Fruit fly (Drosophila melanogaster) whole organism, wandering third instar larva: Measurements from ENCODE around the gene Fuca.
A peak's percentile ranks its signal among the peaks of the same experiment; 100 is the strongest.

Experiments used
- Abd-B ChIP-seq: fragments of >200 bp; optimal IDR thresholded peaks from 2 replicates; lab custom pipeline; 2017; ENCODE audit warnings: missing biosample characterization, missing genetic modification characterization
- CG32264 ChIP-seq: fragments of 200-800 bp; sonication (Bioruptor generic); optimal IDR thresholded peaks from 2 replicates; lab custom pipeline; 2016; ENCODE audit warnings: missing biosample characterization, missing genetic modification characterization
- CG9705 ChIP-seq: fragments of 200-800 bp; sonication (Bioruptor generic); optimal IDR thresholded peaks from 2 replicates; lab custom pipeline; 2018; ENCODE audit warnings: missing biosample characterization, mild to moderate bottlenecking, missing genetic modification characterization
- CrebA ChIP-seq: fragments of 200-800 bp; sonication (Bioruptor generic); optimal IDR thresholded peaks from 2 replicates; lab custom pipeline; 2016; ENCODE audit warnings: missing biosample characterization, mild to moderate bottlenecking, missing genetic modification characterization, borderline replicate concordance
- Dfd ChIP-seq: fragments of >200 bp; optimal IDR thresholded peaks from 2 replicates; lab custom pipeline; 2017; ENCODE audit warnings: missing biosample characterization, missing genetic modification characterization
- Dif ChIP-seq: fragments of 200-275, 200-300 bp; sonication (Bioruptor generic); optimal IDR thresholded peaks from 2 replicates; lab custom pipeline; 2018; ENCODE audit warnings: missing biosample characterization, missing genetic modification characterization; ENCODE audit not compliant: partially characterized antibody
- GATAd ChIP-seq: sonication (Bioruptor generic); optimal IDR thresholded peaks from 2 replicates; lab custom pipeline; 2016; ENCODE audit warnings: missing biosample characterization, missing genetic modification characterization
- HLH106 ChIP-seq: fragments of 200-800 bp; optimal IDR thresholded peaks from 3 replicates; lab custom pipeline; 2019; ENCODE audit warnings: missing biosample characterization, mild to moderate bottlenecking, missing genetic modification characterization, moderate library complexity
- Hnf4 ChIP-seq: fragments of 200-800 bp; sonication (Bioruptor generic); optimal IDR thresholded peaks from 2 replicates; lab custom pipeline; 2016; ENCODE audit warnings: missing biosample characterization, mild to moderate bottlenecking, missing genetic modification characterization
- Hr78 ChIP-seq: fragments of >200 bp; optimal IDR thresholded peaks from 2 replicates; lab custom pipeline; 2017; ENCODE audit warnings: missing biosample characterization, missing genetic modification characterization
- Hr83 ChIP-seq: fragments of 200-300 bp; sonication (Bioruptor generic); optimal IDR thresholded peaks from 2 replicates; lab custom pipeline; 2016; ENCODE audit warnings: missing biosample characterization, mild to moderate bottlenecking, missing genetic modification characterization, moderate library complexity; ENCODE audit not compliant: poor library complexity, severe bottlenecking
- Jra ChIP-seq: sonication (Bioruptor generic); optimal IDR thresholded peaks from 2 replicates; lab custom pipeline; 2016; ENCODE audit warnings: missing biosample characterization, missing genetic modification characterization
- Mio ChIP-seq: sonication (Bioruptor generic); optimal IDR thresholded peaks from 2 replicates; lab custom pipeline; 2016; ENCODE audit warnings: missing biosample characterization, missing genetic modification characterization
- Myc ChIP-seq: fragments of >200 bp; optimal IDR thresholded peaks from 2 replicates; lab custom pipeline; 2017
- N ChIP-seq: fragments of >200 bp; optimal IDR thresholded peaks from 2 replicates; lab custom pipeline; 2018; ENCODE audit warnings: missing biosample characterization, missing external identifiers, missing genetic modification characterization
- OdsH ChIP-seq: fragments of 200-800 bp; sonication (Bioruptor generic); optimal IDR thresholded peaks from 2 replicates; lab custom pipeline; 2016; ENCODE audit warnings: missing biosample characterization, mild to moderate bottlenecking, missing genetic modification characterization
- Rel ChIP-seq, 2 experiments: fragments of 200-800 bp; sonication (Bioruptor generic) in 1 of 2; optimal IDR thresholded peaks; 2 replicates in 1 of 2; 3 replicates in 1 of 2; lab custom pipeline; 2016 to 2019; ENCODE audit warnings: mild to moderate bottlenecking in 2 of 2, missing biosample characterization in 2 of 2, missing genetic modification characterization in 2 of 2, moderate library complexity in 1 of 2
- Sp1 ChIP-seq: fragments of 200-800 bp; sonication (Bioruptor generic); optimal IDR thresholded peaks from 3 replicates; lab custom pipeline; 2019; ENCODE audit warnings: missing biosample characterization, mild to moderate bottlenecking, missing genetic modification characterization, moderate library complexity
- Vsx2 ChIP-seq: fragments of 200-300, 225-300 bp; sonication (Bioruptor generic); optimal IDR thresholded peaks from 2 replicates; lab custom pipeline; 2018; ENCODE audit warnings: missing biosample characterization, missing genetic modification characterization; ENCODE audit not compliant: partially characterized antibody
- br ChIP-seq: fragments of 200-800 bp; sonication (Bioruptor generic); optimal IDR thresholded peaks from 2 replicates; lab custom pipeline; 2016; ENCODE audit warnings: missing biosample characterization, missing genetic modification characterization
- brk ChIP-seq: fragments of 200-800 bp; sonication (Bioruptor generic); optimal IDR thresholded peaks from 2 replicates; lab custom pipeline; 2016; ENCODE audit warnings: missing biosample characterization, mild to moderate bottlenecking, missing genetic modification characterization
- dl ChIP-seq, 2 experiments: fragments of 175-275, 200-275 bp in 1 of 2; fragments of 200-275 bp in 1 of 2; sonication (Bioruptor generic); optimal IDR thresholded peaks; lab custom pipeline; 2018; ENCODE audit warnings: mild to moderate bottlenecking in 2 of 2, missing biosample characterization in 2 of 2, missing genetic modification characterization in 2 of 2, moderate library complexity in 2 of 2; ENCODE audit not compliant: partially characterized antibody in 2 of 2, insufficient read depth in 1 of 2
- dmrt93B ChIP-seq: fragments of 200-800 bp; sonication (Bioruptor generic); optimal IDR thresholded peaks from 2 replicates; lab custom pipeline; 2018; ENCODE audit warnings: missing biosample characterization, mild to moderate bottlenecking, missing genetic modification characterization
- dsf ChIP-seq: sonication (Bioruptor generic); optimal IDR thresholded peaks from 2 replicates; lab custom pipeline; 2016; ENCODE audit warnings: missing biosample characterization, missing genetic modification characterization, borderline replicate concordance
- ey ChIP-seq: fragments of 200-800 bp; sonication (Bioruptor generic); optimal IDR thresholded peaks from 2 replicates; lab custom pipeline; 2016; ENCODE audit warnings: missing biosample characterization, missing genetic modification characterization
- foxo ChIP-seq, 2 experiments: fragments of 200-800 bp; sonication (Bioruptor generic); optimal IDR thresholded peaks; 2 replicates in 1 of 2; 3 replicates in 1 of 2; lab custom pipeline; 2016 to 2017; ENCODE audit warnings: missing biosample characterization in 2 of 2, missing genetic modification characterization in 2 of 2
- fru ChIP-seq: fragments of 200-800 bp; sonication (Bioruptor generic); optimal IDR thresholded peaks from 3 replicates; lab custom pipeline; 2016; ENCODE audit warnings: missing biosample characterization, mild to moderate bottlenecking, missing genetic modification characterization
- h ChIP-seq: fragments of 200-800 bp; sonication (Bioruptor generic); optimal IDR thresholded peaks from 3 replicates; lab custom pipeline; 2016; ENCODE audit warnings: missing biosample characterization, mild to moderate bottlenecking, missing genetic modification characterization
- jim ChIP-seq: fragments of 175-275, 200-325 bp; sonication (Bioruptor generic); optimal IDR thresholded peaks from 2 replicates; lab custom pipeline; 2016; ENCODE audit warnings: missing biosample characterization, mild to moderate bottlenecking, missing genetic modification characterization
- lola ChIP-seq: fragments of >200 bp; optimal IDR thresholded peaks from 2 replicates; lab custom pipeline; 2017; ENCODE audit warnings: missing biosample characterization, missing genetic modification characterization
- pan ChIP-seq: fragments of >200 bp; optimal IDR thresholded peaks from 2 replicates; lab custom pipeline; 2017
- psq ChIP-seq: fragments of 200-800 bp; sonication (Bioruptor generic); optimal IDR thresholded peaks from 3 replicates; lab custom pipeline; 2017; ENCODE audit warnings: missing biosample characterization, mild to moderate bottlenecking, missing genetic modification characterization, moderate library complexity
- rgr ChIP-seq: fragments of 200-800 bp; sonication (Bioruptor generic); optimal IDR thresholded peaks from 3 replicates; lab custom pipeline; 2016; ENCODE audit warnings: missing biosample characterization, mild to moderate bottlenecking, missing genetic modification characterization
- sage ChIP-seq: fragments of 200-800 bp; sonication (Bioruptor generic); optimal IDR thresholded peaks from 2 replicates; lab custom pipeline; 2016; ENCODE audit warnings: missing biosample characterization, mild to moderate bottlenecking, missing genetic modification characterization
- sv ChIP-seq: fragments of 200-800 bp; sonication (Bioruptor generic); optimal IDR thresholded peaks from 3 replicates; lab custom pipeline; 2016; ENCODE audit warnings: missing biosample characterization, missing genetic modification characterization
- tai ChIP-seq: sonication (Bioruptor generic); optimal IDR thresholded peaks from 2 replicates; lab custom pipeline; 2016; ENCODE audit warnings: missing biosample characterization, missing genetic modification characterization
- usp ChIP-seq: fragments of >200 bp; optimal IDR thresholded peaks from 2 replicates; lab custom pipeline; 2017; ENCODE audit warnings: missing biosample characterization, missing genetic modification characterization
- woc ChIP-seq: sonication (Bioruptor generic); optimal IDR thresholded peaks from 2 replicates; lab custom pipeline; 2016; ENCODE audit warnings: missing biosample characterization, mild to moderate bottlenecking, missing genetic modification characterization

Fuca gene

DNA sequence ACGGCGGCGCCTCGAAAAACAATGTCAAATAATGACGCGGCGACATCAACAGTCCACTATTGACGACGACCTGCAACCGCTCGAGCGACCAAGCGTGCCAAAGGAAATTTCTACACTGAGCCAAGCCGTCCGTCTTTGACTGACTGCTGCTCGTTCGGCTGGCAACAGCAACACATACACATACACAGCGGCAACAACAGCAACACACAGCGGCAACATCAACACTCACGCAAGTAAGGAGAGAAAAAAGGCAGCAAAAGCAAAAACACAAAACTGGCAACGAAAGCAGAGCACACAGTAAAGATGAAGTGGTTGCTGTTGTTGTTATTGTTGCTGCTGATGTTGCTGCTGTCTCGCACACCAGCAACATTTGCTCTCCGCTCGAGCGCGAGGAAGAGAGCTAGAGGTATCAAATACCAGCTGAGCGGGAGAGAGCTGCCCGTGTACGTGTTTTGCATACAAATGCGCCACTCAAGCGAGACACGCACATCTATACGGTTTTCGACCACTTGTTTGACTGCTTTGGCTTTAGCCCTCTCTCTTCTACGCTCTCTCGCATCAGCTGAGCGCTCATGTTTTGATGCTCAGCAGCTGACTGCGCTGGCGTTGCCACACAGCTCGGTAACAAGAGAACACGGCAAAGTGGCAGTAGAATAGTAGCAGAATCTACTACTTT is 30.6 kb upstream of the Fuca start:
- TF ChIP-seq HLH106 (tag; lab: Kevin White, UChicago) = no peak
- no peak for TF ChIP-seq dsf (GFP tag; lab: Kevin White, UChicago)
- peak; percentile 24 for TF ChIP-seq CG32264 (GFP tag; lab: Kevin White, UChicago)
- TF ChIP-seq dl (GFP tag; optimal IDR thresholded peaks at IDR 0.05; lab: Kevin White, UChicago; ENCODE audit: insufficient read depth in 1 of 2, partially characterized antibody in 2 of 2) = peak; percentile 88 to 95
- TF ChIP-seq tai (GFP tag; lab: Kevin White, UChicago) = no peak
- peak; percentile 90 for TF ChIP-seq fru
- peak; percentile 0 for TF ChIP-seq woc
- TF ChIP-seq Rel (GFP tag; optimal IDR thresholded peaks at IDR 0.05; lab: Kevin White, UChicago) = peak; percentile 34
- TF ChIP-seq Rel (tag; optimal IDR thresholded peaks at IDR 0.05; lab: Kevin White, UChicago) = peak; percentile 41
- TF ChIP-seq Hr83 = no peak
- TF ChIP-seq Hnf4 (GFP tag; lab: Kevin White, UChicago) = peak; percentile 17
- no peak for TF ChIP-seq GATAd (GFP tag; lab: Kevin White, UChicago)
- no peak for TF ChIP-seq Mio
- peak; percentile 36 for TF ChIP-seq sage (GFP tag; lab: Kevin White, UChicago)
- peak; percentile 66 for TF ChIP-seq h (GFP tag; lab: Kevin White, UChicago)
- TF ChIP-seq jim = no peak
- TF ChIP-seq lola (GFP tag; lab: Kevin White, UChicago) = no peak
- TF ChIP-seq ey (GFP tag; lab: Kevin White, UChicago) = no peak
- TF ChIP-seq rgr (GFP tag; lab: Kevin White, UChicago) = peak; percentile 25
- no peak for TF ChIP-seq Dfd (GFP tag; lab: Kevin White, UChicago)
- TF ChIP-seq psq (GFP tag; lab: Kevin White, UChicago) = peak; percentile 80
- no peak for TF ChIP-seq pan (lab: Kevin White, UChicago)
- TF ChIP-seq Abd-B = peak; percentile 34
- TF ChIP-seq Sp1 (GFP tag; lab: Kevin White, UChicago) = peak; percentile 47
- TF ChIP-seq usp (GFP tag; lab: Kevin White, UChicago) = no peak
- no peak for TF ChIP-seq CG9705 (GFP tag; lab: Kevin White, UChicago)
- TF ChIP-seq CrebA (GFP tag; lab: Kevin White, UChicago) = peak; percentile 86
- TF ChIP-seq OdsH (GFP tag; lab: Kevin White, UChicago) = peak; percentile 35
- no peak for TF ChIP-seq Myc (lab: Kevin White, UChicago)
- TF ChIP-seq Vsx2 (GFP tag; lab: Kevin White, UChicago) = peak; percentile 65
- no peak for TF ChIP-seq Hr78 (GFP tag; lab: Kevin White, UChicago)
- no peak for TF ChIP-seq sv (GFP tag; lab: Kevin White, UChicago)
- peak in 1 of 2 experiments; percentile 3 for TF ChIP-seq foxo (GFP tag; optimal IDR thresholded peaks at IDR 0.05; lab: Kevin White, UChicago)
- TF ChIP-seq Dif (GFP tag; lab: Kevin White, UChicago) = peak; percentile 99
- TF ChIP-seq Jra (GFP tag; lab: Kevin White, UChicago) = peak; percentile 32
- TF ChIP-seq N (GFP tag; lab: Kevin White, UChicago) = peak; percentile 70
- TF ChIP-seq br (GFP tag; lab: Kevin White, UChicago) = peak; percentile 1
- TF ChIP-seq dmrt93B (GFP tag; lab: Kevin White, UChicago) = no peak
- TF ChIP-seq brk (GFP tag; lab: Kevin White, UChicago) = peak; percentile 79

DNA sequence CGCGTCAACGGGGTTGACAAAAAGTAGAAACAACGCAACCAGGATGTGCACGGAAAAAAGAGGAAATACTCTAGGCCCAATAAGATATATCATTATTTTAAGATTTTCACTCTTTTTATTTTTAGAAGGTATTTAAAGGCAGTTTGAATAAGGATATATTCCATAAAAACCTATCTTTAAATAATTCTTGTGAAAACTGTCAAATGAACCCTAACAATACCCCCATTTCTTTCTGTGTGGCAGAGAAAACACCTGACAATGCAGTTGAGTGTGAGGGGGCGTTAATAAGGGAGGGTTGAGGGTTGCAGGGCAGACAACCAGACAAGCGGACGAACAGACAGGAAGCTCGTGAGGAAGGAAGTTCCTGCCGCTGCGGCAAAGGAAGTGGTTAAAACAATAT is 29.4 kb upstream of the Fuca start:
- peak; percentile 23 for TF ChIP-seq HLH106 (tag; lab: Kevin White, UChicago)
- TF ChIP-seq Sp1 (GFP tag; lab: Kevin White, UChicago) = peak; percentile 29
- TF ChIP-seq brk (GFP tag; lab: Kevin White, UChicago) = peak; percentile 1
- TF ChIP-seq OdsH (GFP tag; lab: Kevin White, UChicago) = peak; percentile 28
- no peak for TF ChIP-seq pan (lab: Kevin White, UChicago)
- TF ChIP-seq Hnf4 (GFP tag; lab: Kevin White, UChicago) = peak; percentile 21
- TF ChIP-seq rgr (GFP tag; lab: Kevin White, UChicago) = peak; percentile 43
- no peak for TF ChIP-seq Rel (GFP tag; optimal IDR thresholded peaks at IDR 0.05; lab: Kevin White, UChicago)
- no peak for TF ChIP-seq Rel (tag; optimal IDR thresholded peaks at IDR 0.05; lab: Kevin White, UChicago)
- peak; percentile 12 for TF ChIP-seq psq (GFP tag; lab: Kevin White, UChicago)
- peak in 1 of 2 experiments; percentile 43 for TF ChIP-seq foxo (GFP tag; optimal IDR thresholded peaks at IDR 0.05; lab: Kevin White, UChicago)
- peak; percentile 15 for TF ChIP-seq br (GFP tag; lab: Kevin White, UChicago)
- TF ChIP-seq jim = no peak
- no peak for TF ChIP-seq Mio
- peak; percentile 39 for TF ChIP-seq ey (GFP tag; lab: Kevin White, UChicago)
- peak; percentile 26 for TF ChIP-seq h (GFP tag; lab: Kevin White, UChicago)
- peak; percentile 46 for TF ChIP-seq fru
- TF ChIP-seq, all 38 proteins: peak for 12
